Fruit fly (Drosophila melanogaster): ENCODE data around the gene CG42841.

DNA sequence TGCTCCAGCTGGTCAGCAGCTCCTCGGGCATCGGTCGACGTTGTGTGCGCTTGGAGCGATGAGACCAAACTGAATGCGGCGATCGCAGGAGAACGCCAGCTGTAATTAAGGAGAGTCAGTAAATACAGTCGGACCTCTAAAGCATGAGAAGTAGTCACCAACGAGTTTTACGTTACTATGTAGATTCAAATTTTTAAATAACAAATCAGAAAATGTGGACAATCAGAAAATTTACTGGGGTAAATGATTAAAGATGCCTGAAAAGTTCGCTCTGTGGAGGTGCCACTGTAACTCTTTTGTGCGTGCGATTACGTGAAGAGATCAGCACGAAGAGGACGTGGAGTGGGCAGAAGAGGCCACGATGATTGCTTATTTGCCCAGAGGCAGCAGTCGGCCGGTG is 42.5 kb downstream of the CG42841 start, which contains the start of gene SCOT:
- TF ChIP-seq fru (GFP tag; optimal IDR thresholded peaks at IDR 0.05) (peak; percentile 80), pan (optimal IDR thresholded peaks at IDR 0.05) (no peak), Dif (GFP tag; optimal IDR thresholded peaks at IDR 0.05; ENCODE audit: partially characterized antibody) (no peak), Rel (GFP tag; optimal IDR thresholded peaks at IDR 0.05) (no peak), Rel (tag; optimal IDR thresholded peaks at IDR 0.05) (no peak), h (GFP tag; optimal IDR thresholded peaks at IDR 0.05) (no peak), Dfd (GFP tag; optimal IDR thresholded peaks at IDR 0.05) (no peak), jim (GFP tag; optimal IDR thresholded peaks at IDR 0.05) (no peak), br (GFP tag; optimal IDR thresholded peaks at IDR 0.05) (peak; percentile 83), woc (GFP tag; optimal IDR thresholded peaks at IDR 0.05) (no peak)

Measured in whole organism, wandering third instar larva.